Worm (Caenorhabditis elegans) whole organism, L3 larva: ENCODE results near the gene hpo-38.

ENCODE experiments used
- ZK546.5 ChIP-seq: sonication (generic microtip); optimal IDR thresholded peaks from 2 replicates; lab custom pipeline; 2017; ENCODE audit warnings: missing biosample characterization, missing genetic modification characterization
- ama-1 ChIP-seq: fragments of 150-350 bp; optimal IDR thresholded peaks from 2 replicates; lab custom pipeline; 2018
- ceh-28 ChIP-seq: fragments of 150-350 bp; optimal IDR thresholded peaks from 2 replicates; lab custom pipeline; 2014; ENCODE audit warnings: missing biosample characterization, missing genetic modification reagents, missing genetic modification characterization
- ceh-82 ChIP-seq: fragments of 150-350 bp; optimal IDR thresholded peaks from 2 replicates; lab custom pipeline; 2014; ENCODE audit warnings: missing biosample characterization, missing genetic modification characterization
- daf-12 ChIP-seq: fragments of 150-350 bp; optimal IDR thresholded peaks from 2 replicates; lab custom pipeline; 2014; ENCODE audit warnings: missing biosample characterization, missing genetic modification reagents, missing genetic modification characterization
- egl-5 ChIP-seq: fragments of 150-350 bp; optimal IDR thresholded peaks from 2 replicates; lab custom pipeline; 2017; ENCODE audit warnings: missing biosample characterization, missing genetic modification reagents, missing genetic modification characterization, inconsistent platforms
- elt-1 ChIP-seq: fragments of 150-350 bp; optimal IDR thresholded peaks from 2 replicates; lab custom pipeline; 2014; ENCODE audit warnings: missing biosample characterization, missing genetic modification characterization
- elt-3 ChIP-seq, 3 experiments: fragments of 150-350 bp in 1 of 3; sonication (generic microtip) in 2 of 3; optimal IDR thresholded peaks; 2 replicates in 2 of 3; 4 replicates in 1 of 3; lab custom pipeline; 2014 to 2017; ENCODE audit warnings: missing biosample characterization in 3 of 3, missing genetic modification characterization in 3 of 3
- eor-1 ChIP-seq, 2 experiments: fragments of 150-350 bp; optimal IDR thresholded peaks; 2 replicates each; lab custom pipeline; 2014 to 2018; ENCODE audit warnings: missing biosample characterization in 2 of 2, missing genetic modification characterization in 2 of 2
- fkh-10 ChIP-seq: sonication (generic microtip); optimal IDR thresholded peaks from 2 replicates; lab custom pipeline; 2017; ENCODE audit warnings: missing biosample characterization, missing genetic modification reagents, missing genetic modification characterization
- fkh-2 ChIP-seq: fragments of 150-350 bp; optimal IDR thresholded peaks from 2 replicates; lab custom pipeline; 2014; ENCODE audit warnings: missing biosample characterization, missing genetic modification reagents, missing genetic modification characterization
- fos-1 ChIP-seq: fragments of 150-350 bp; optimal IDR thresholded peaks from 2 replicates; lab custom pipeline; 2014; ENCODE audit warnings: missing biosample characterization, missing genetic modification characterization
- hmg-11 ChIP-seq: sonication (generic microtip); optimal IDR thresholded peaks from 2 replicates; lab custom pipeline; 2016; ENCODE audit warnings: missing genetic modification characterization, missing compliant biosample characterization
- lin-39 ChIP-seq: fragments of 150-350 bp; optimal IDR thresholded peaks from 2 replicates; lab custom pipeline; 2018; ENCODE audit warnings: missing biosample characterization, missing genetic modification reagents, missing genetic modification characterization
- nfya-1 ChIP-seq: sonication (generic microtip); optimal IDR thresholded peaks from 2 replicates; lab custom pipeline; 2017; ENCODE audit warnings: missing genetic modification characterization, mild to moderate bottlenecking, missing compliant biosample characterization, antibody characterized with exemption, moderate library complexity; ENCODE audit not compliant: insufficient read depth
- nhr-237 ChIP-seq: fragments of 150-350 bp; optimal IDR thresholded peaks from 2 replicates; lab custom pipeline; 2014; ENCODE audit warnings: missing biosample characterization, missing genetic modification characterization
- nhr-25 ChIP-seq: sonication (generic microtip); optimal IDR thresholded peaks from 2 replicates; lab custom pipeline; 2017; ENCODE audit warnings: missing biosample characterization, missing genetic modification characterization
- nhr-28 ChIP-seq: fragments of 150-350 bp; optimal IDR thresholded peaks from 2 replicates; lab custom pipeline; 2014; ENCODE audit warnings: missing biosample characterization, missing genetic modification characterization
- nhr-43 ChIP-seq: sonication (generic microtip); optimal IDR thresholded peaks from 2 replicates; lab custom pipeline; 2016; ENCODE audit warnings: mild to moderate bottlenecking, missing genetic modification characterization, missing compliant biosample characterization; ENCODE audit not compliant: poor library complexity, severe bottlenecking
- nhr-76 ChIP-seq: fragments of 150-350 bp; sonication (generic microtip); optimal IDR thresholded peaks from 5 replicates; lab custom pipeline; 2014; ENCODE audit warnings: missing biosample characterization, missing genetic modification characterization
- nhr-77 ChIP-seq: fragments of 150-350 bp; optimal IDR thresholded peaks from 2 replicates; lab custom pipeline; 2014; ENCODE audit warnings: missing biosample characterization, missing genetic modification characterization
- pha-4 ChIP-seq: fragments of 150-350 bp; optimal IDR thresholded peaks from 2 replicates; lab custom pipeline; 2014; ENCODE audit warnings: missing biosample characterization, missing genetic modification reagents, missing genetic modification characterization
- pqm-1 ChIP-seq: fragments of 150-350 bp; optimal IDR thresholded peaks from 2 replicates; lab custom pipeline; 2017; ENCODE audit warnings: missing biosample characterization, missing genetic modification characterization, inconsistent platforms
- sea-2 ChIP-seq: fragments of 150-350 bp; sonication (generic microtip); optimal IDR thresholded peaks from 4 replicates; lab custom pipeline; 2014; ENCODE audit warnings: missing biosample characterization, missing genetic modification reagents, missing genetic modification characterization
- skn-1 ChIP-seq: fragments of 150-350 bp; optimal IDR thresholded peaks from 2 replicates; lab custom pipeline; 2014; ENCODE audit warnings: missing biosample characterization, missing genetic modification characterization
- snpc-4 ChIP-seq: fragments of 150-350 bp; optimal IDR thresholded peaks from 2 replicates; lab custom pipeline; 2014; ENCODE audit warnings: missing biosample characterization, missing genetic modification characterization
- tbx-2 ChIP-seq: sonication (generic microtip); optimal IDR thresholded peaks from 2 replicates; lab custom pipeline; 2016; ENCODE audit warnings: mild to moderate bottlenecking, missing genetic modification characterization, missing compliant biosample characterization
- unc-39 ChIP-seq: sonication (generic microtip); optimal IDR thresholded peaks from 4 replicates; lab custom pipeline; 2017; ENCODE audit warnings: missing biosample characterization, missing genetic modification characterization
- unc-62 ChIP-seq: fragments of 150-350 bp; sonication (generic microtip); optimal IDR thresholded peaks from 4 replicates; lab custom pipeline; 2014; ENCODE audit warnings: missing biosample characterization, missing genetic modification reagents, missing genetic modification characterization
- ztf-11 ChIP-seq: fragments of 150-350 bp; optimal IDR thresholded peaks from 2 replicates; lab custom pipeline; 2014; ENCODE audit warnings: missing biosample characterization, missing genetic modification characterization

The hpo-38 gene

ce11 chrIII:208793-209694 lies 21.2 kb upstream of the hpo-38 start:
- no peak for TF ChIP-seq elt-1 (tag; lab: Kevin White, UChicago)
- TF ChIP-seq unc-39 (tag; lab: Kevin White, UChicago) = no peak
- TF ChIP-seq snpc-4 (tag; lab: Kevin White, UChicago) = no peak
- no peak for TF ChIP-seq nhr-25 (tag; lab: Kevin White, UChicago)
- TF ChIP-seq unc-62 (GFP tag; lab: Kevin White, UChicago) = no peak
- no peak for TF ChIP-seq elt-3 (tag; optimal IDR thresholded peaks at IDR 0.05; lab: Kevin White, UChicago)
- TF ChIP-seq eor-1 (tag; optimal IDR thresholded peaks at IDR 0.05; lab: Kevin White, UChicago) = no peak
- no peak for TF ChIP-seq daf-12 (tag; lab: Kevin White, UChicago)
- TF ChIP-seq pha-4 (tag; lab: Kevin White, UChicago) = no peak
- TF ChIP-seq nhr-43 (tag; lab: Kevin White, UChicago) = no peak

ce11 chrIII:209695-210091 lies 20.5 kb upstream of the hpo-38 start, which contains the start of gene klp-20:
Gene klp-20, plus strand, starts transcription at chrIII:209992.
- TF ChIP-seq eor-1 (tag; optimal IDR thresholded peaks at IDR 0.05; lab: Kevin White, UChicago) (no peak), nhr-76 (tag; lab: Kevin White, UChicago) (no peak), daf-12 (tag; lab: Kevin White, UChicago) (no peak), fos-1 (tag; lab: Kevin White, UChicago) (no peak), fkh-10 (no peak)

- TF ChIP-seq ZK546.5 (no peak), fkh-2 (no peak), pqm-1 (tag; lab: Kevin White, UChicago) (no peak), nhr-25 (tag; lab: Kevin White, UChicago) (no peak), nhr-76 (tag; lab: Kevin White, UChicago) (no peak), skn-1 (tag; lab: Kevin White, UChicago) (no peak), nhr-77 (tag; lab: Kevin White, UChicago) (no peak), egl-5 (no peak)
- TF ChIP-seq, all 47 proteins: peak for 0
These were observed 18.8 kb upstream of the hpo-38 start for ce11 chrIII:211387-211786.

- peak; percentile 2 for TF ChIP-seq nfya-1
- TF ChIP-seq snpc-4 (tag; lab: Kevin White, UChicago) = no peak
- TF ChIP-seq hmg-11 (tag; lab: Kevin White, UChicago) = peak; percentile 57
These were observed 9.9 kb upstream of the hpo-38 start for ce11 chrIII:220368-220767.

ce11 chrIII:222508-222907 lies 7.7 kb upstream of the hpo-38 start:
- TF ChIP-seq nhr-28 (tag; lab: Kevin White, UChicago) = no peak
- no peak for TF ChIP-seq hmg-11 (tag; lab: Kevin White, UChicago)
- no peak for TF ChIP-seq nhr-76 (tag; lab: Kevin White, UChicago)
- no peak for TF ChIP-seq lin-39 (tag; lab: Kevin White, UChicago)
- TF ChIP-seq nhr-237 (tag; lab: Kevin White, UChicago) = no peak
- TF ChIP-seq ama-1 = no peak
- TF ChIP-seq elt-3 (tag; optimal IDR thresholded peaks at IDR 0.05; lab: Kevin White, UChicago) = no peak
- TF ChIP-seq ceh-82 (tag; lab: Kevin White, UChicago) = no peak
- no peak for TF ChIP-seq daf-12 (tag; lab: Kevin White, UChicago)
- no peak for TF ChIP-seq sea-2 (GFP tag; lab: Kevin White, UChicago)
- no peak for TF ChIP-seq egl-5
- no peak for TF ChIP-seq elt-1 (tag; lab: Kevin White, UChicago)
- no peak for TF ChIP-seq tbx-2 (tag; lab: Kevin White, UChicago)
- TF ChIP-seq ceh-28 (tag; lab: Kevin White, UChicago) = no peak
- TF ChIP-seq ztf-11 = no peak
- no peak for TF ChIP-seq snpc-4 (tag; lab: Kevin White, UChicago)
- TF ChIP-seq unc-62 (GFP tag; lab: Kevin White, UChicago) = no peak
- TF ChIP-seq, all 47 proteins: peak for 0
